Fruit fly (Drosophila melanogaster) whole organism, embryonic: Measurements from ENCODE around the gene fau.

ENCODE experiments used
- Asciz ChIP-seq: fragments of 200-800 bp; sonication (Bioruptor generic); optimal IDR thresholded peaks from 2 replicates; lab custom pipeline; 2017; ENCODE audit warnings: missing biosample characterization, mild to moderate bottlenecking, missing genetic modification characterization, missing genetic modification reagents
- B-H2 ChIP-seq: fragments of 200-800 bp; sonication (Bioruptor generic); optimal IDR thresholded peaks from 2 replicates; lab custom pipeline; 2018; ENCODE audit warnings: missing biosample characterization, mild to moderate bottlenecking, missing genetic modification characterization
- BEAF-32 ChIP-seq: fragments of 200-800 bp; sonication (Bioruptor generic); optimal IDR thresholded peaks from 3 replicates; lab custom pipeline; 2017; ENCODE audit warnings: missing biosample characterization, missing genetic modification characterization, mild to moderate bottlenecking, moderate library complexity, missing genetic modification reagents
- CG10274 ChIP-seq: fragments of 200-800 bp; sonication (Bioruptor generic); optimal IDR thresholded peaks from 3 replicates; lab custom pipeline; 2017; ENCODE audit warnings: missing biosample characterization, mild to moderate bottlenecking, missing genetic modification characterization
- CG10654 ChIP-seq: fragments of 200-800 bp; sonication (Bioruptor generic); optimal IDR thresholded peaks from 2 replicates; lab custom pipeline; 2016; ENCODE audit warnings: missing biosample characterization, missing genetic modification characterization
- CG11247 ChIP-seq: fragments of 200-800 bp; sonication (Bioruptor generic); IDR thresholded peaks from 2 replicates; pipeline ENCODE4 v1.3.6; 2022; ENCODE audit warnings: missing biosample characterization, missing genetic modification characterization
- CG17328 ChIP-seq: fragments of 200-800 bp; sonication (Bioruptor generic); IDR thresholded peaks from 2 replicates; pipeline ENCODE4 v1.3.6; 2022; ENCODE audit warnings: missing biosample characterization, missing genetic modification characterization
- CG17361 ChIP-seq: fragments of 200-800 bp; sonication (Bioruptor generic); IDR thresholded peaks from 3 replicates; pipeline ENCODE4 v1.3.6; 2022; ENCODE audit warnings: missing biosample characterization, missing genetic modification characterization
- CG17385 ChIP-seq: fragments of 200-800 bp; sonication (Bioruptor generic); optimal IDR thresholded peaks from 3 replicates; lab custom pipeline; 2018; ENCODE audit warnings: missing biosample characterization, mild to moderate bottlenecking, missing genetic modification characterization
- CG17802 ChIP-seq: fragments of 200-800 bp; sonication (Bioruptor generic); optimal IDR thresholded peaks from 2 replicates; lab custom pipeline; 2018; ENCODE audit warnings: missing biosample characterization, mild to moderate bottlenecking, missing genetic modification characterization, moderate library complexity
- CG3281 ChIP-seq: fragments of 200-800 bp; sonication (Bioruptor generic); optimal IDR thresholded peaks from 3 replicates; lab custom pipeline; 2017; ENCODE audit warnings: missing biosample characterization, mild to moderate bottlenecking, missing genetic modification characterization
- CG33557 ChIP-seq: fragments of 200-800 bp; sonication (Bioruptor generic); optimal IDR thresholded peaks from 2 replicates; lab custom pipeline; 2019; ENCODE audit warnings: missing biosample characterization, mild to moderate bottlenecking, missing genetic modification characterization, moderate library complexity
- CG34422 ChIP-seq: fragments of 200-800 bp; sonication (Bioruptor generic); IDR thresholded peaks from 3 replicates; pipeline ENCODE4 v1.3.6; 2022; ENCODE audit warnings: missing biosample characterization, missing genetic modification characterization
- CG3847 ChIP-seq: fragments of 200-800 bp; sonication (Bioruptor generic); IDR thresholded peaks from 2 replicates; pipeline ENCODE4 v1.3.6; 2022; ENCODE audit warnings: missing biosample characterization, missing genetic modification characterization
- CG8281 ChIP-seq: fragments of 200-800 bp; sonication (Bioruptor generic); optimal IDR thresholded peaks from 2 replicates; lab custom pipeline; 2018; ENCODE audit warnings: missing biosample characterization, mild to moderate bottlenecking, missing genetic modification characterization, moderate library complexity
- CG8359 ChIP-seq: fragments of 200-800 bp; sonication (Bioruptor generic); optimal IDR thresholded peaks from 2 replicates; lab custom pipeline; 2017; ENCODE audit warnings: missing biosample characterization, mild to moderate bottlenecking, missing genetic modification characterization, borderline replicate concordance
- CG8924 ChIP-seq: fragments of 200-800 bp; optimal IDR thresholded peaks from 3 replicates; lab custom pipeline; 2019; ENCODE audit warnings: missing biosample characterization, mild to moderate bottlenecking, missing genetic modification characterization, moderate library complexity
- CG9932 ChIP-seq: fragments of 200-800 bp; sonication (Bioruptor generic); IDR thresholded peaks from 2 replicates; pipeline ENCODE4 v1.3.6; 2022; ENCODE audit warnings: missing biosample characterization, missing genetic modification characterization
- HLHmδ ChIP-seq: fragments of 200-800 bp; sonication (Bioruptor generic); optimal IDR thresholded peaks from 2 replicates; lab custom pipeline; 2018; ENCODE audit warnings: missing biosample characterization, mild to moderate bottlenecking, missing genetic modification characterization, moderate library complexity
- Hand ChIP-seq: fragments of 200-800 bp; sonication (Bioruptor generic); optimal IDR thresholded peaks from 2 replicates; lab custom pipeline; 2017; ENCODE audit warnings: mild to moderate bottlenecking, missing biosample characterization, missing genetic modification reagents, missing genetic modification characterization
- Hmx ChIP-seq: fragments of 200-800 bp; sonication (Bioruptor generic); optimal IDR thresholded peaks from 2 replicates; lab custom pipeline; 2016; ENCODE audit warnings: missing biosample characterization, missing genetic modification characterization
- Hr78 ChIP-seq, 2 experiments: fragments of 200-800 bp in 1 of 2; fragments of >200 bp in 1 of 2; sonication (Bioruptor generic) in 1 of 2; optimal IDR thresholded peaks; 2 replicates each; lab custom pipeline; 2017 to 2019; ENCODE audit warnings: missing biosample characterization in 2 of 2, missing genetic modification characterization in 2 of 2, mild to moderate bottlenecking in 1 of 2, moderate library complexity in 1 of 2
- Nf-YA ChIP-seq: fragments of 200-800 bp; sonication (Bioruptor generic); IDR thresholded peaks from 2 replicates; pipeline ENCODE4 v1.3.6; 2022; ENCODE audit warnings: missing biosample characterization, missing genetic modification characterization
- Rx ChIP-seq: fragments of 200-800 bp; sonication (Bioruptor generic); IDR thresholded peaks from 2 replicates; pipeline ENCODE4 v1.3.6; 2022; ENCODE audit warnings: missing biosample characterization, missing genetic modification characterization
- Vsx1 ChIP-seq: fragments of 200-800 bp; sonication (Bioruptor generic); optimal IDR thresholded peaks from 2 replicates; lab custom pipeline; 2017; ENCODE audit warnings: missing biosample characterization, mild to moderate bottlenecking, missing genetic modification characterization, missing genetic modification reagents
- ac ChIP-seq: fragments of 200-800 bp; sonication (Bioruptor generic); optimal IDR thresholded peaks from 3 replicates; lab custom pipeline; 2017; ENCODE audit warnings: missing biosample characterization, mild to moderate bottlenecking, missing genetic modification characterization
- aop ChIP-seq: fragments of 200-800 bp; sonication (Bioruptor generic); IDR thresholded peaks from 2 replicates; pipeline ENCODE4 v1.3.6; 2022; ENCODE audit warnings: missing biosample characterization, missing genetic modification characterization
- ase ChIP-seq: fragments of 200-800 bp; sonication (Bioruptor generic); IDR thresholded peaks from 3 replicates; pipeline ENCODE4 v1.3.6; 2022; ENCODE audit warnings: missing biosample characterization, missing genetic modification characterization
- caup ChIP-seq: fragments of 200-800 bp; sonication (Bioruptor generic); optimal IDR thresholded peaks from 3 replicates; lab custom pipeline; 2017; ENCODE audit warnings: missing biosample characterization, mild to moderate bottlenecking, missing genetic modification characterization, moderate library complexity; ENCODE audit not compliant: severe bottlenecking
- ci ChIP-seq: fragments of 200-800 bp; sonication (Bioruptor generic); IDR thresholded peaks from 3 replicates; pipeline ENCODE4 v1.3.6; 2022; ENCODE audit warnings: missing biosample characterization, missing genetic modification characterization
- crol ChIP-seq: fragments of 200-800 bp; sonication (Bioruptor generic); IDR thresholded peaks from 2 replicates; pipeline ENCODE4 v1.3.6; 2022; ENCODE audit warnings: missing biosample characterization, missing genetic modification characterization
- disco-r ChIP-seq: fragments of 200-800 bp; sonication (Bioruptor generic); optimal IDR thresholded peaks from 2 replicates; lab custom pipeline; 2016; ENCODE audit warnings: missing biosample characterization, missing genetic modification characterization
- dmrt99B ChIP-seq: fragments of 200-800 bp; sonication (Bioruptor generic); optimal IDR thresholded peaks from 2 replicates; lab custom pipeline; 2018; ENCODE audit warnings: missing biosample characterization, mild to moderate bottlenecking, missing genetic modification characterization, moderate library complexity
- hb ChIP-seq: fragments of 200-800 bp; sonication (Bioruptor generic); IDR thresholded peaks from 3 replicates; pipeline ENCODE4 v1.3.6; 2022; ENCODE audit warnings: missing biosample characterization, missing genetic modification characterization; ENCODE audit not compliant: partially characterized antibody
- hbn ChIP-seq: fragments of 200-800 bp; sonication (Bioruptor generic); IDR thresholded peaks from 2 replicates; pipeline ENCODE4 v1.3.6; 2022; ENCODE audit warnings: missing biosample characterization, missing genetic modification characterization; ENCODE audit not compliant: partially characterized antibody
- ind ChIP-seq: fragments of 200-800 bp; sonication (Bioruptor generic); optimal IDR thresholded peaks from 3 replicates; lab custom pipeline; 2016; ENCODE audit warnings: missing biosample characterization, missing genetic modification characterization
- insv ChIP-seq, 2 experiments: fragments of 200-800 bp; sonication (Bioruptor generic); optimal IDR thresholded peaks; 3 replicates each; lab custom pipeline; 2016 to 2018; ENCODE audit warnings: missing biosample characterization in 2 of 2, missing genetic modification characterization in 2 of 2
- lilli ChIP-seq: fragments of 200-800 bp; sonication (Bioruptor generic); optimal IDR thresholded peaks from 3 replicates; lab custom pipeline; 2016; ENCODE audit warnings: missing biosample characterization, missing genetic modification characterization
- maf-S ChIP-seq: fragments of 200-800 bp; sonication (Bioruptor generic); optimal IDR thresholded peaks from 2 replicates; lab custom pipeline; 2016; ENCODE audit warnings: missing biosample characterization, missing genetic modification characterization
- mirr ChIP-seq: fragments of 200-800 bp; sonication (Bioruptor generic); optimal IDR thresholded peaks from 3 replicates; lab custom pipeline; 2018; ENCODE audit warnings: missing biosample characterization, mild to moderate bottlenecking, missing genetic modification characterization
- oc ChIP-seq: fragments of 200-800 bp; sonication (Bioruptor generic); optimal IDR thresholded peaks from 2 replicates; lab custom pipeline; 2018; ENCODE audit warnings: missing biosample characterization, mild to moderate bottlenecking, missing genetic modification characterization, moderate library complexity
- org-1 ChIP-seq: fragments of 200-800 bp; sonication (Bioruptor generic); optimal IDR thresholded peaks from 2 replicates; lab custom pipeline; 2017; ENCODE audit warnings: missing biosample characterization, missing genetic modification characterization
- p53 ChIP-seq: fragments of 200-800 bp; sonication (Bioruptor generic); optimal IDR thresholded peaks from 2 replicates; lab custom pipeline; 2016; ENCODE audit warnings: missing biosample characterization, missing genetic modification characterization
- sd ChIP-seq: fragments of 200-800 bp; sonication (Bioruptor generic); optimal IDR thresholded peaks from 3 replicates; lab custom pipeline; 2018; ENCODE audit warnings: missing biosample characterization, mild to moderate bottlenecking, missing genetic modification characterization, moderate library complexity
- seq ChIP-seq: fragments of 200-800 bp; sonication (Bioruptor generic); IDR thresholded peaks from 2 replicates; pipeline ENCODE4 v1.3.6; 2022; ENCODE audit warnings: missing biosample characterization, missing genetic modification characterization
- slou ChIP-seq: fragments of 200-800 bp; sonication (Bioruptor generic); optimal IDR thresholded peaks from 3 replicates; lab custom pipeline; 2016; ENCODE audit warnings: missing biosample characterization, missing genetic modification characterization
- so ChIP-seq: fragments of 200-800 bp; sonication (Bioruptor generic); IDR thresholded peaks from 3 replicates; pipeline ENCODE4 v1.3.6; 2022; ENCODE audit warnings: missing biosample characterization, missing genetic modification characterization
- tgo ChIP-seq: fragments of 200-800 bp; sonication (Bioruptor generic); IDR thresholded peaks from 3 replicates; pipeline ENCODE4 v1.3.6; 2022; ENCODE audit warnings: missing biosample characterization, missing genetic modification characterization
- tin ChIP-seq: fragments of 200-800 bp; sonication (Bioruptor generic); optimal IDR thresholded peaks from 3 replicates; lab custom pipeline; 2016; ENCODE audit warnings: missing biosample characterization, missing genetic modification characterization
- ttk ChIP-seq: fragments of 200-800 bp; sonication (Bioruptor generic); IDR thresholded peaks from 2 replicates; pipeline ENCODE4 v2.1.2; 2022; ENCODE audit warnings: missing biosample characterization, missing genetic modification characterization
- vfl ChIP-seq: fragments of 200-800 bp; sonication (Bioruptor generic); optimal IDR thresholded peaks from 2 replicates; lab custom pipeline; 2016; ENCODE audit warnings: missing biosample characterization, missing genetic modification characterization

fau gene

dm6 chr3R:10784058-10784499 lies 6.9 kb upstream of the fau start, which contains the start of the genes mRpL37 and Rbp1 (continued):
- TF ChIP-seq Hand (GFP tag; lab: Kevin White, UChicago) (no peak), CG11247 (GFP tag; lab: Robert Waterston, UW) (peak; percentile 44), BEAF-32 (peak; percentile 97), insv (GFP tag; optimal IDR thresholded peaks at IDR 0.05; lab: Kevin White, UChicago) (peak in 1 of 2 experiments; percentile 42), CG17802 (tag; lab: Kevin White, UChicago) (no peak), tin (GFP tag; lab: Kevin White, UChicago) (peak; percentile 78), crol (GFP tag; lab: Robert Waterston, UW) (no peak), tgo (GFP tag; lab: Robert Waterston, UW) (peak; percentile 50; the same call in 2 of the 3 replicates), hb (GFP tag; lab: Robert Waterston, UW) (peak; percentile 89), CG17361 (GFP tag; lab: Robert Waterston, UW) (peak; percentile 91), so (GFP tag; lab: Robert Waterston, UW) (no peak), maf-S (peak; percentile 12), vfl (GFP tag; lab: Kevin White, UChicago) (peak; percentile 55), CG8359 (GFP tag; lab: Kevin White, UChicago) (no peak), lilli (GFP tag; lab: Kevin White, UChicago) (peak; percentile 81), p53 (GFP tag; lab: Kevin White, UChicago) (no peak), sd (tag; lab: Kevin White, UChicago) (peak; percentile 85), Nf-YA (GFP tag; lab: Robert Waterston, UW) (no peak), CG33557 (GFP tag; lab: Kevin White, UChicago) (peak; percentile 80), CG17385 (GFP tag; lab: Kevin White, UChicago) (peak; percentile 66), aop (GFP tag; lab: Robert Waterston, UW) (no peak), caup (GFP tag; lab: Kevin White, UChicago) (peak; percentile 44), mirr (GFP tag; lab: Kevin White, UChicago) (no peak), CG8924 (tag; lab: Kevin White, UChicago) (peak; percentile 84), ase (GFP tag; lab: Robert Waterston, UW) (peak; percentile 27; the same call in 1 of the 3 replicates), hbn (GFP tag; lab: Robert Waterston, UW) (peak; percentile 78), CG8281 (tag; lab: Kevin White, UChicago) (no peak), slou (peak; percentile 80), disco-r (GFP tag; lab: Kevin White, UChicago) (no peak), seq (no peak), dmrt99B (tag; lab: Kevin White, UChicago) (no peak), org-1 (no peak), HLHmδ (no peak), CG10274 (no peak), Asciz (no peak), Rx (GFP tag; lab: Robert Waterston, UW) (no peak; the same call in 1 of the 2 replicates), ac (GFP tag; lab: Kevin White, UChicago) (no peak), Vsx1 (GFP tag; lab: Kevin White, UChicago) (no peak), ttk (GFP tag; lab: Robert Waterston, UW) (peak; percentile 63), oc (no peak), Hmx (GFP tag; lab: Kevin White, UChicago) (no peak), CG17328 (GFP tag; lab: Robert Waterston, UW) (no peak), CG34422 (peak; percentile 47; the same call in 2 of the 3 replicates), B-H2 (GFP tag; lab: Kevin White, UChicago) (peak; percentile 66), CG3281 (GFP tag; lab: Kevin White, UChicago) (peak; percentile 57), CG10654 (GFP tag; lab: Kevin White, UChicago) (peak; percentile 65), ind (GFP tag; lab: Kevin White, UChicago) (peak; percentile 84), CG9932 (GFP tag; lab: Robert Waterston, UW) (peak; percentile 91), CG3847 (GFP tag; lab: Robert Waterston, UW) (peak; percentile 85), ci (GFP tag; lab: Robert Waterston, UW) (no peak), Hr78 (GFP tag; optimal IDR thresholded peaks at IDR 0.05; lab: Kevin White, UChicago) (no peak)
